Fruit fly (Drosophila melanogaster) whole organism: Measurements from ENCODE around the gene Cys.

ENCODE experiments used
- CG8478 ChIP-seq: fragments of >200 bp; optimal IDR thresholded peaks from 2 replicates; lab custom pipeline; 2018; ENCODE audit warnings: inconsistent platforms
- Dll ChIP-seq: fragments of >200 bp; optimal IDR thresholded peaks from 2 replicates; lab custom pipeline; 2017
- EcR ChIP-seq, 2 experiments: fragments of >200 bp; optimal IDR thresholded peaks; 2 replicates each; lab custom pipeline; 2017; ENCODE audit warnings: missing biosample characterization in 2 of 2, missing genetic modification characterization in 2 of 2, missing genetic modification reagents in 2 of 2
- pan ChIP-seq: fragments of >200 bp; optimal IDR thresholded peaks from 2 replicates; lab custom pipeline; 2017
- psq ChIP-seq: fragments of >200 bp; optimal IDR thresholded peaks from 2 replicates; lab custom pipeline; 2017
- usp ChIP-seq: fragments of >200 bp; optimal IDR thresholded peaks from 2 replicates; lab custom pipeline; 2017; ENCODE audit warnings: missing biosample characterization, missing genetic modification characterization, mixed read lengths

Gene Cys

DNA sequence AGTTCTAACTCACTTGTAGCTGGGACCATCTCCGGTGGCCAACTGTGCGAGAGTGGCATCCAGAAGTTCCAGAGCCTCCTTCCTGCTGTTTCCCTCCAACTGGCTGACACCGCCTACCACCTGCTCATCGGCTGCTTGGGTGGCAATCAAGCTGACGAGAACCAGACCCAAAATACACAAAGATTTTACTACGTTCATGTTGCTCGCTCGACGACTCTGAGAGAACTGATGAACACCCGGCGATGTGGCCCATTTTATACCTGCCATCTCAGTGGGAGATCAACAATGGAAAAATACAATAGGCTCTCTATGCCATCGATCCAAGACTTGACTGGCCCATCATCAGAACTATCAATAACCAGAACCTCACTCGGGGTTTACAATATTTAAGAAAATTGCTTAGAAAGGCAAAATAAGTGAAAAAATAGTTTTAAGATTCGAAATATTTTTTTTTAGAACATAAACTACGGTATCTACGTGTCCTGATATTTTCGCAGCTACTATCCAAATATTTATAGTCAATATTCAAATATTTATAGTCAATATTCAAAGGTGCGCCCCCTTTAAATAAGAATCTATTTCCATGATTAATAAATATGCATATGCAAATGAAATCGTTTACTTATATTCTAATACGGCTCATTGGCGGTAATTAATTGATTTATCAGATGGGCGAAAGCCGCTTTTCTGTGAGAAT lies at the start of gene Cys:
TSS of gene Cys (minus strand) at position 234 of the 697 bp plus-strand sequence.
- TF ChIP-seq psq (lab: Kevin White, UChicago) (no peak), EcR (GFP tag; optimal IDR thresholded peaks at IDR 0.05; lab: Kevin White, UChicago) (no peak)

DNA sequence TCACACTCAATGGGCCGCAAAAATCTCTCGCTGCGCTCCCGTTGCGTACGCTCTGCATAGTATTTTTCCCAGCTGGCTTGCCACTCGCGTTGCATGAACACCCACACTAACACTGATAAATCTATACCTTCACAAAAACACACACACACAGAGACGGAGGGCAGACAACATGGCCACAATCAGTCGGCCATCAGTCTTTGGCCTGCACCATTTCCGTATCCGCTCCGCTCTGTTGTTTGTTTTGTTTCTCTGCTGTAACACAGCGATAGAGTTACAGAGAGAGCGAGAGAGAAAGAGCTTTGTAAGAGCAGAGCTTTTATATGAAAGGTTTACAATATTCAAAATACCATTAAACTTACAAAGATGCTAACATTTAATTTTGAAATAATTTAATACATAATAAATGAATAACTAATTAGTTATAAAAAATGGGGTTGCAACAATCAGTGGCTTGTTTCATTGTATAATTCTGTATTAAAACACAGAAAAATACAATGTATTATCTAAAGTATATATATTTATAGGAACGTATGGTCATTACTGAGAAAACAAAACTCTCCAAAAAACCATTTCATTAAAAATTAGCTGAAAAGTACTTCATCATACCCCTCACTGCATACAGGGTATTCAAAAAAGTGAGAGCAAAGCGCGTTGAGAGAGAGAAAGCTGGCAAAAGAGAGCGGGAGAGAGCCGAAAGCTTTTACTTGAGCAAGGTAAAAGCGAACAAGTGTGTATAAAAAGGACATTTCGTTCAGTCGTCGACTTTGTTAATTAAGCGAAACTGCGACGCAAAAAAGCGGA lies 39.6 kb upstream of the Cys start, which contains the start of gene CG14853:
TSS of gene CG14853 (plus strand) at position 751 of the 801 bp plus-strand sequence.
- TF ChIP-seq Dll = no peak
- peak; percentile 58 for TF ChIP-seq pan

DNA sequence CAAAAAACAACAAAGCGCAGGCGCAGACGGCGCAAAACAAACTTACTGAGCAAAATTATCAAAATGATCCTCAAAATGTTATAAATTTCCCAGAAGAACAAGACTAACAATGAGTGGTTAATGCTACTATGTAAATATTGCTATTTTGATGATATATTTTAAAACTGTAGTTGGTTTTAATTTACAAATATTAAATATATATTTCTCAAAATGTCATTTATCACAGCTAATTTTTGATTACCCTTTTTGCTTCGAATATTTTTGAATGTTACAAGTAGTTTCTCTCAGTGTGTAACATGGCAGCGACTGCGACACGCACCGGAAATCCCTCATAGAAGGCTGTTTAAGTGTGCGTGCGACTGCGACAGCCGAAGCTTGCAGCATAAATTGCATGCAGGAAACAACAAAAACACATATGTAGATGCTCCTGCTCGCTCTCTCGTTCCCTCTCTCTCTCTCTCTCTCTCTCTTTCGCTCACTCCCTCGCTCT lies 28.5 kb upstream of the Cys start:
- no peak for TF ChIP-seq EcR (GFP tag; optimal IDR thresholded peaks at IDR 0.05; lab: Kevin White, UChicago)
- TF ChIP-seq CG8478 = no peak

- TF ChIP-seq EcR (GFP tag; optimal IDR thresholded peaks at IDR 0.05; lab: Kevin White, UChicago) (no peak), pan (no peak), Dll (no peak), usp (GFP tag; lab: Kevin White, UChicago) (no peak), psq (lab: Kevin White, UChicago) (no peak)
Measured at dm6 chr3R:14590753-14591535, 21.5 kb upstream of the Cys start.

dm6 chr3R:14589483-14589882 lies 20.0 kb upstream of the Cys start:
- TF ChIP-seq pan (no peak), usp (GFP tag; lab: Kevin White, UChicago) (no peak), EcR (GFP tag; optimal IDR thresholded peaks at IDR 0.05; lab: Kevin White, UChicago) (no peak), Dll (no peak), CG8478 (no peak), psq (lab: Kevin White, UChicago) (no peak)

DNA sequence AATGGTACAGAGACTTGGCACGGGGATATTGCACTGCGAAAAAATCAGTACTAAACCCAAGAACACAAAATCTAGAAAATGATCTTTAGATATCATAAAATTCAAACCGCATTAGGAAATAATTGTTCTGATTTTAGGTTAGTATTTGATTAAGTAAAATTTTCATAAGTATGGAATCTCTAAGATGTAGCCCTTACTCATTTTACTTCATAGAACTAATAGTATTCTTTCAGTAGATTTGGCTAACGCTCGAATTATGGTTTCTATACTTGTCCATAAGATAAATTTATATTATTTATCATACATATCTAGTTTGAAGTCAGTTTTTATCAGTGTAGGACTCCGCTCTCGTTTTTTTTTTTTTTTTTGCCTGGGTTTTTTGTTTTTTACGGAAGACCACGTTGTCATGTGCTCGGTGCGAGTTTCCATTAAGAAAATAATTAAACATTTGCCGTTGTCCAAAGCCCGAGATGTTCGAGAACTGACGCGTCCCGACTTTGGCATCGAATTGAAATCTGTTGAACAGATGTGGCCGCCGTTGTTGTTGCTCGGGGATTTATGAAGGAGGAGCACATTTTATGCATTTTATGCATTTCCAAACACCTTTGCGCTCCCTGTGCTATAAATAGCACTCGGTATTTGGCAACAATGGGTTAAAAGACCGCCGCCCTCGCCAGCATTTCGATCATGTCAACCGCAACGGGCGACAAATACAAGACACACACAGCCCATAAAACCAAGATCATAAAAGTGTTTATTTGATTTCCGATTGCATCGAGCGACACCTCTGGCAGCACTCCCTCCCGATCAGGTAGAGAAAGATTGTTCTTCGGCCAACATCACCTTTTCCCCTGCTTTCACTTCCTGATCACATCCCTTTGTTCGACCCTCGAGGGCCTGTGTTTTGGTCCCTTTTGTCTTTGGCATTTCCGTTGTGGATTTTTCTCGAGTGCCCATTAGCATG lies 17.3 kb upstream of the Cys start:
- no peak for TF ChIP-seq usp (GFP tag; lab: Kevin White, UChicago)
- TF ChIP-seq CG8478 = no peak
- no peak for TF ChIP-seq EcR (GFP tag; optimal IDR thresholded peaks at IDR 0.05; lab: Kevin White, UChicago)
- TF ChIP-seq pan = no peak
- no peak for TF ChIP-seq Dll

DNA sequence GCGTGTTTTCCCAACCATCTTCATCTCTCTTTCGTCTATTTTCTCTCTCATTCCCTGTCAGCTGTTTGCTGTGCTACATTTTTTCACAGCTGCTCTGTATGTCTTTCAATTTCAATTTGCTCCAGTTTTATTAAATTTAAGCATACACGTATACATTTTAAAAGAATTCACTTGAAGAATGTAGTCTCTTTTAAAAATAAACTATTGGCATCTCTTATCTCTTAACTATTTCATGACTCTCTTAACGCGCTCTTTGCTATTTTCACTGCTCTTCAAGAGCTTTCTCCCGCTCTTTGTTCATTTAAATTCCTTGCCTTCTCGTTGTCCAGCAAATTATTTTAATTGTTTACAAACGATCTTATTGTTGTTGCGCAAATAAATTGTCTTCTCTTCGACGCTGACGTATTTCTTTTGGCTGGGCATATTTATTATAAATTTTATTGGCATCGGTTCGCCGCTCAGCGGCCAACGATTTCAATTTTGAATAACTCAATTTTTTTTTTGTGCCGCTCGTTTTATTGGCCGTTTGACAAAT lies 10.7 kb upstream of the Cys start:
- TF ChIP-seq psq (lab: Kevin White, UChicago) (no peak), Dll (no peak), EcR (GFP tag; optimal IDR thresholded peaks at IDR 0.05; lab: Kevin White, UChicago) (no peak), CG8478 (no peak), usp (GFP tag; lab: Kevin White, UChicago) (no peak), pan (no peak)

DNA sequence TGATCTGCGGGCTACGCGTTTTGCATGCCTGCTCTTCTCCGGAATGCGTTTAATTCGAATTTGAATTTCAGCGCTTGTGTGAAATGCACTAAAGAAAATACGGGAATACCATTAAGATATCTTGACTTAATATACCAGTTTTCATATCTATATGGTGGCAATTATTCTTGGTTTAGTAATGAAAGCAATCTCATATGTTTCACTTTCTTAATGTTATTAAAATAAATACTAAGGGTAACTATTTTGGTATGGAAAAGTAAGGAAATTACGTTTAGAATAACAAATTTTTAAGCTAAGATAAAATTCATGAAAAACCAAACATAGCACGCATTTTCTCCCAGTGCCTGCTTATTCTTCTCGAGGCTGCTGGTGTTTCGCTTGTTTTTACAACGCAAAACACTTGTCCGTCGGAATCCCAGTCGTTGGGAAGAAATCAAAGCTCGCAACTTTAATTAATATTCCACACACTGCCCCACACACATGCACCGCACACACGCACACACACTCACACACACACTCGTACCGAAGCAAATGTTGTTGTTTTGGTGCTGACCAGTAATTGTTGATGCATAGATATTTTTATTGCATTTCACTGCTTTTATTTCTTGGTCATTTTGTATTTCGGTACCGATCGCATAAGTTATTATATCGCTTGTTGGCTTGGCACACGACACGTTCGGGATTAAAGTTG lies 8.5 kb upstream of the Cys start:
- TF ChIP-seq psq (lab: Kevin White, UChicago) (no peak), usp (GFP tag; lab: Kevin White, UChicago) (no peak), Dll (no peak), CG8478 (no peak), pan (no peak), EcR (GFP tag; optimal IDR thresholded peaks at IDR 0.05; lab: Kevin White, UChicago) (no peak)

dm6 chr3R:14576692-14577646 lies 7.5 kb upstream of the Cys start, which contains the start of gene stumps:
Gene stumps (plus strand): TSS chr3R:14577217.
- TF ChIP-seq Dll = no peak
- TF ChIP-seq CG8478 = no peak
- no peak for TF ChIP-seq EcR (GFP tag; optimal IDR thresholded peaks at IDR 0.05; lab: Kevin White, UChicago)
- no peak for TF ChIP-seq pan
- TF ChIP-seq usp (GFP tag; lab: Kevin White, UChicago) = no peak
- no peak for TF ChIP-seq psq (lab: Kevin White, UChicago)

DNA sequence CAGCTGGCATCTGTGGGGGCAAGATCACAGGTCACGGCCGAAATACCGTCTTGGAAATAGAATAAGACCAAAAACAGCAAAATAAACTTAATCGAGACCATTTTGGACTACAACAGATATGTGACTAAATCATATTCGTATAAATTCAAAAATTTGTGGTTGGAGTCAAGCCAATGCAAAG lies 7.0 kb upstream of the Cys start, which contains the start of gene CG44094:
TSS of gene CG44094 (minus strand) at position 101 of the 181 bp plus-strand sequence.
- TF ChIP-seq Dll (no peak), EcR (GFP tag; optimal IDR thresholded peaks at IDR 0.05; lab: Kevin White, UChicago) (no peak), pan (no peak), psq (lab: Kevin White, UChicago) (no peak), CG8478 (no peak), usp (GFP tag; lab: Kevin White, UChicago) (no peak)
